Worm (Caenorhabditis elegans): Measurements from ENCODE around the gene kel-1.

Gene kel-1

DNA sequence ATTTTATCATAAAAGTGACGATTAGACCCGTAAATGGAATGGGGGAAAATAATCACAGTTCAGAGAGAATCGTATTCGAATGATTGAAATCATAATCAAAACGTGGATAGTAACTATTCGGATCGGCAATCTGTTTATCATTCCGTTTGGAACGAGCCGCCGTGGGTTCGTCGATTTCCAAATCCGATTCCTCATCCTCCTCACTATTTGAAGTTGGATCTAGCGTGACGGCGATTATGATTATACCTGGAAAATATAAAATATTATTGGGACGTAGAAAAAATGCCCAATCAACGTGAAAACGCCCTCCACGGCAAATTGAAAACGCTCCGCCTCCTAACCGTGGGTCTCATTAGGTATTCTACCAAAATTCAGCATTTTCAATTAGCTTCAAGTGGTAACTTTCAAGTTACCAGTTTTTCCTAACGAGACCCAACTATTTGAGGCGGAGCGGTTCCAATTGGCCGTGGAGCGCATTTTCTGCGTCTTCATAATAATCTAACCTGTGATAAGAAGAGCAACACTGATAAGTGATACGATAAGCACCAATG, 42.5 kb downstream of the kel-1 start (continued):
- TF ChIP-seq F37D6.2 (tag; optimal IDR thresholded peaks at IDR 0.05): no peak
- no peak for TF ChIP-seq gei-8 (GFP tag; optimal IDR thresholded peaks at IDR 0.05)
- no peak for TF ChIP-seq saeg-2 (GFP tag; IDR thresholded peaks at IDR 0.05)
- TF ChIP-seq F49E8.2 (tag; optimal IDR thresholded peaks at IDR 0.05; ENCODE audit: borderline replicate concordance): no peak
- no peak for TF ChIP-seq daf-16 (GFP tag; optimal IDR thresholded peaks at IDR 0.05)
- peak; percentile 35 for TF ChIP-seq daf-16 (tag; optimal IDR thresholded peaks at IDR 0.05)
- no peak for TF ChIP-seq php-3 (GFP tag; IDR thresholded peaks at IDR 0.05)
- peak; percentile 2 for TF ChIP-seq T20F7.1 (GFP tag; optimal IDR thresholded peaks at IDR 0.05)
- no peak for TF ChIP-seq spr-3 (GFP tag; optimal IDR thresholded peaks at IDR 0.05)
- peak; percentile 32 for TF ChIP-seq hlh-11 (tag; optimal IDR thresholded peaks at IDR 0.05)
- TF ChIP-seq unc-130 (GFP tag; optimal IDR thresholded peaks at IDR 0.05): no peak
- TF ChIP-seq spr-1 (tag; optimal IDR thresholded peaks at IDR 0.05): peak; percentile 82
- no peak for TF ChIP-seq egl-43 (GFP tag; IDR thresholded peaks at IDR 0.05)
- no peak for TF ChIP-seq nhr-28 (tag; optimal IDR thresholded peaks at IDR 0.05)
- TF ChIP-seq nhr-25 (tag; optimal IDR thresholded peaks at IDR 0.05; ENCODE audit: borderline replicate concordance, insufficient read depth): no peak

DNA sequence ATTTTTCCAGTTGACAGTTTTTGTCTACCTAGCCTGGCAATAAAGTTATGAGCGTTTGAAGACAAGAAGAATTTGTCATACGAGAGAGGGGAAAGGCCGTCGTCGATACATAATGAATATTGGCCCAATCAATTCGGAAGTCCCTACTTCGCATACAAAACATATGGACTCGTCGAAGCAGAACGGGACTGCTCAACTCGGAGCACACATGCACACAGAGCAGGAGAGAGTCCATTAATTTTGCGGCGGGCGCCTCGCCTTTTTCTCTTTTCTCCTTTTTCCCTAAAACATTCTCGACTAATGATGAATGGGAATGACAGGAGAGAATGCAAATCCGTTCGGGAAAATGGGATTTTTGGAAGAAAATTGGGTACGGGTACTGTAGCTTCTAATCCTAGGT, 43.8 kb downstream of the kel-1 start, which contains the start of gene F13D12.8:
F13D12.8 (minus strand) TSS at position 82 of the 400 bp plus-strand sequence.
- TF ChIP-seq hmg-1.1 (GFP tag; IDR thresholded peaks at IDR 0.05) (0 out of 2 replicates have a peak, but pooled peaks have one; percentile 19), snpc-1.2 (GFP tag; IDR thresholded peaks at IDR 0.05) (no peak), mep-1 (tag; optimal IDR thresholded peaks at IDR 0.05) (no peak), duxl-1 (tag; optimal IDR thresholded peaks at IDR 0.05; ENCODE audit: poor library complexity) (no peak), T20F7.1 (GFP tag; optimal IDR thresholded peaks at IDR 0.05) (no peak), php-3 (GFP tag; IDR thresholded peaks at IDR 0.05) (no peak), ztf-7 (tag; optimal IDR thresholded peaks at IDR 0.05) (no peak)

DNA sequence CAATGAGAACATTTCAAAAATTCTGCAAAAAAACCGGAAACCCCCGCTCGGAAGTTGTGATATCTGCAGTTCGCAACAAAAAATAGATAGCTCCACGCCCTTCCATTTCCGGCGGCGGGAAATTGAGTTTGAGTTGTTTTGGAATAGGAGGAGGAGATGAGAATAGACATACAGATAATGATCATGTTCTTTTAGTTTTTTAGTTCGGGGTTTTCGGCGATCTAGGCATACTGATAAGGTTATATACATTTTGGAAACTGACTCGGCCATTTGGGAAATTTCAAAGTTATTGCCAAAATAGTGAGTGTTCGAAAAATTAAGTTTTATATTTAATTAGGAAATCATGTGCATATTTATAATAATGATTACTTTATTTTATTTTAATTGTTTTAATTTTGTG, 45.1 kb downstream of the kel-1 start:
- TF ChIP-seq tra-1 (GFP tag; IDR thresholded peaks at IDR 0.05) (no peak), ces-1 (GFP tag; optimal IDR thresholded peaks at IDR 0.05) (no peak), lin-38 (GFP tag; IDR thresholded peaks at IDR 0.05) (no peak), R02D3.7 (tag; optimal IDR thresholded peaks at IDR 0.05) (no peak), rbr-2 (tag; optimal IDR thresholded peaks at IDR 0.05) (no peak), zag-1 (tag; optimal IDR thresholded peaks at IDR 0.05) (no peak), Y105C5A.15 (GFP tag; IDR thresholded peaks at IDR 0.05) (no peak), ceh-28 (tag; optimal IDR thresholded peaks at IDR 0.05) (no peak), snpc-4 (tag; optimal IDR thresholded peaks at IDR 0.05) (no peak), ceh-32 (tag; optimal IDR thresholded peaks at IDR 0.05; ENCODE audit: poor library complexity) (no peak), hlh-11 (tag; optimal IDR thresholded peaks at IDR 0.05) (no peak), lin-13 (GFP tag; optimal IDR thresholded peaks at IDR 0.05) (no peak), nhr-42 (GFP tag; IDR thresholded peaks at IDR 0.05) (no peak), ZK337.2 (GFP tag; IDR thresholded peaks at IDR 0.05) (no peak), ztf-11 (tag; optimal IDR thresholded peaks at IDR 0.05) (no peak)

DNA sequence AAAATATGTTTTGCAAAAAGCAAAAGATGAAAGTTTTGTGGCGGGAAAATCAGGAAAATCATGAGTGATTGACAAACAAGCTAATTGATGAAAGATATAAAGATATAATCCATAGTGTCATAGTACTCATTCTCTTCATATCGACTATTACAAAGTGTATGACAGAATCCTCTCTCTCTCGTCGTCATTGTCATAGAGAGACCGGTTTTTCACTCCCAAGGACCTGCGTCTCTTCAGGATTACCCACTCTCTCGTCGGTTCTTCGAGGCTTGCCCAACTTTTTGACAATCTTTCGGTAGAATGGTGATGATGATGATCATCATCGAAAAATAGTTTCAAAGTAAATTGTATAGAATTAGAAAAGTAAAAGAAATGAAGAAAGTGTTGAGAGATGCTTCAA, 48.6 kb downstream of the kel-1 start:
- TF ChIP-seq aha-1 (tag) (peak; percentile 12), gei-8 (GFP tag; optimal IDR thresholded peaks at IDR 0.05) (no peak), hlh-30 (tag; optimal IDR thresholded peaks at IDR 0.05; ENCODE audit: insufficient read depth) (peak; percentile 39), lin-15B (tag; optimal IDR thresholded peaks at IDR 0.05) (no peak), unc-62 (GFP tag; optimal IDR thresholded peaks at IDR 0.05 in 1 of 2) (peak in 1 of 2 experiments; percentile 79), unc-62 (tag; optimal IDR thresholded peaks at IDR 0.05) (no peak), hlh-11 (tag; optimal IDR thresholded peaks at IDR 0.05) (peak; percentile 33), nhr-11 (tag; optimal IDR thresholded peaks at IDR 0.05) (no peak), mxl-3 (GFP tag; optimal IDR thresholded peaks at IDR 0.05) (peak; percentile 49), lsy-2 (tag; optimal IDR thresholded peaks at IDR 0.05) (peak in 1 of 2 experiments; percentile 32), ceh-44 (GFP tag; IDR thresholded peaks at IDR 0.05) (no peak), ztf-7 (tag; optimal IDR thresholded peaks at IDR 0.05) (no peak), cey-2 (tag; optimal IDR thresholded peaks at IDR 0.05; ENCODE audit: borderline replicate concordance, insufficient read depth) (no peak), madf-5 (GFP tag; IDR thresholded peaks at IDR 0.05) (no peak), zip-2 (tag; optimal IDR thresholded peaks at IDR 0.05) (no peak), mep-1 (tag; optimal IDR thresholded peaks at IDR 0.05) (peak; percentile 31), lin-1 (GFP tag; IDR thresholded peaks at IDR 0.05) (no peak), nhr-28 (tag; optimal IDR thresholded peaks at IDR 0.05) (peak; percentile 48)
